Worm (Caenorhabditis elegans): ENCODE results near the gene F21D5.4.

ce11 chrIV:8729636-8730035, 8.3 kb upstream of the F21D5.4 start:
- no peak for TF ChIP-seq ama-1 (optimal IDR thresholded peaks at IDR 0.05)
- no peak for TF ChIP-seq ama-1 (GFP tag; optimal IDR thresholded peaks at IDR 0.05)
- no peak for TF ChIP-seq F22D6.2 (tag; optimal IDR thresholded peaks at IDR 0.05)
- no peak for TF ChIP-seq Y95B8A.8 (GFP tag; IDR thresholded peaks at IDR 0.05)
- no peak for TF ChIP-seq lin-54 (GFP tag; optimal IDR thresholded peaks at IDR 0.05)
- peak; percentile 4 for TF ChIP-seq unc-62 (GFP tag; optimal IDR thresholded peaks at IDR 0.05)
- TF ChIP-seq Y53G8AR.9 (GFP tag; conservative IDR thresholded peaks at IDR 0.05) = no peak
- TF ChIP-seq Y53F4B.3 (GFP tag; IDR thresholded peaks at IDR 0.05) = no peak
- no peak for TF ChIP-seq snpc-4 (GFP tag; optimal IDR thresholded peaks at IDR 0.05)
- TF ChIP-seq snpc-4 (tag; optimal IDR thresholded peaks at IDR 0.05) = no peak
- no peak for TF ChIP-seq B0019.2 (GFP tag; conservative IDR thresholded peaks at IDR 0.05)
- TF ChIP-seq let-607 (tag; optimal IDR thresholded peaks at IDR 0.05) = no peak
- TF ChIP-seq rec-8 (tag; optimal IDR thresholded peaks at IDR 0.05) = no peak

Data from whole organism, young adult.